Fruit fly (Drosophila melanogaster): ENCODE results near the gene mv.

Gene mv

dm6 chr3L:1939983-1940504 is 23.9 kb downstream of the mv start:
- TF ChIP-seq noc (tag; optimal IDR thresholded peaks at IDR 0.05), result no peak

- no peak for TF ChIP-seq noc (tag; optimal IDR thresholded peaks at IDR 0.05)
Measured at dm6 chr3L:1938767-1939166, 25.2 kb downstream of the mv start, which contains the start of the genes CG46523 and CG5687. Gene CG46523, minus strand, starts transcription at chr3L:1939103. Gene CG5687, minus strand, starts transcription at chr3L:1939103.

- no peak for TF ChIP-seq noc (tag; optimal IDR thresholded peaks at IDR 0.05)
Measured at dm6 chr3L:1937469-1937868, 26.5 kb downstream of the mv start.

- TF ChIP-seq noc (tag; optimal IDR thresholded peaks at IDR 0.05), result no peak
Measured at dm6 chr3L:1928959-1929358, 35.0 kb downstream of the mv start.

- no peak for TF ChIP-seq noc (tag; optimal IDR thresholded peaks at IDR 0.05)
Measured at dm6 chr3L:1920943-1921342, 43.0 kb downstream of the mv start, which contains the start of gene Dbx. Gene Dbx, plus strand, starts transcription at chr3L:1921307.

dm6 chr3L:1920051-1920450 is 43.9 kb downstream of the mv start:
- no peak for TF ChIP-seq noc (tag; optimal IDR thresholded peaks at IDR 0.05)

- TF ChIP-seq noc (tag; optimal IDR thresholded peaks at IDR 0.05), result no peak
Measured at dm6 chr3L:1916617-1917016, 47.4 kb downstream of the mv start.

dm6 chr3L:1914668-1915067 is 49.3 kb downstream of the mv start:
- TF ChIP-seq noc (tag; optimal IDR thresholded peaks at IDR 0.05), result no peak

- no peak for TF ChIP-seq noc (tag; optimal IDR thresholded peaks at IDR 0.05)
Measured at dm6 chr3L:1910107-1910506, 53.9 kb downstream of the mv start, which contains the start of gene dsb. Gene dsb, minus strand, starts transcription at chr3L:1910197.

- TF ChIP-seq noc (tag; optimal IDR thresholded peaks at IDR 0.05), result no peak
Measured at dm6 chr3L:1909000-1909399, 55.0 kb downstream of the mv start.

dm6 chr3L:1906208-1906607 is 57.8 kb downstream of the mv start:
- no peak for TF ChIP-seq noc (tag; optimal IDR thresholded peaks at IDR 0.05)

dm6 chr3L:1905273-1905672 is 58.7 kb downstream of the mv start:
- no peak for TF ChIP-seq noc (tag; optimal IDR thresholded peaks at IDR 0.05)

- no peak for TF ChIP-seq noc (tag; optimal IDR thresholded peaks at IDR 0.05)
Measured at dm6 chr3L:1904440-1904839, 59.5 kb downstream of the mv start.

dm6 chr3L:1900633-1901032 is 63.3 kb downstream of the mv start:
- TF ChIP-seq noc (tag; optimal IDR thresholded peaks at IDR 0.05), result no peak
